Worm (Caenorhabditis elegans): ENCODE measurements around the gene Y75B12B.1.

ce11 chrV:15192377-15192776 is 7.9 kb downstream of the Y75B12B.1 start, which contains the start of gene plc-2:
- TF ChIP-seq skn-1 (tag; optimal IDR thresholded peaks at IDR 0.05), result no peak
- TF ChIP-seq F37D6.2 (tag; optimal IDR thresholded peaks at IDR 0.05), result no peak
- TF ChIP-seq lin-39 (tag; optimal IDR thresholded peaks at IDR 0.05), result no peak
- TF ChIP-seq nhr-237 (tag; optimal IDR thresholded peaks at IDR 0.05), result no peak
- no peak for TF ChIP-seq madf-5 (GFP tag; IDR thresholded peaks at IDR 0.05)
- TF ChIP-seq egl-27 (tag; optimal IDR thresholded peaks at IDR 0.05), result no peak
- no peak for TF ChIP-seq nhr-10 (tag; optimal IDR thresholded peaks at IDR 0.05)
- TF ChIP-seq fkh-10 (GFP tag; optimal IDR thresholded peaks at IDR 0.05), result no peak
- TF ChIP-seq mdl-1 (tag; optimal IDR thresholded peaks at IDR 0.05), result no peak
- no peak for TF ChIP-seq R02D3.7 (tag; optimal IDR thresholded peaks at IDR 0.05)
